Fruit fly (Drosophila melanogaster) whole organism, embryonic: ENCODE results near the gene CG13250.

ENCODE experiments used
- Antp ChIP-seq: fragments of 200-800 bp; sonication (Bioruptor generic); optimal IDR thresholded peaks from 3 replicates; lab custom pipeline; 2016; ENCODE audit warnings: missing biosample characterization, missing genetic modification characterization
- CG10209 ChIP-seq: fragments of 200-800 bp; sonication (Bioruptor generic); optimal IDR thresholded peaks from 3 replicates; lab custom pipeline; 2017; ENCODE audit warnings: missing biosample characterization, mild to moderate bottlenecking, missing genetic modification characterization, missing genetic modification reagents
- CG10979 ChIP-seq: fragments of 200-800 bp; sonication (Bioruptor generic); optimal IDR thresholded peaks from 2 replicates; lab custom pipeline; 2018; ENCODE audit warnings: missing biosample characterization, mild to moderate bottlenecking, missing genetic modification characterization, moderate library complexity
- CG11504 ChIP-seq: fragments of 200-800 bp; sonication (Bioruptor generic); optimal IDR thresholded peaks from 3 replicates; lab custom pipeline; 2019; ENCODE audit warnings: missing biosample characterization, mild to moderate bottlenecking, missing genetic modification characterization, moderate library complexity
- CG12219 ChIP-seq: fragments of 200-800 bp; sonication (Bioruptor generic); optimal IDR thresholded peaks from 3 replicates; lab custom pipeline; 2018; ENCODE audit warnings: missing biosample characterization, mild to moderate bottlenecking, missing genetic modification characterization
- CG1233 ChIP-seq: fragments of 200-800 bp; sonication (Bioruptor generic); optimal IDR thresholded peaks from 4 replicates; lab custom pipeline; 2018; ENCODE audit warnings: missing biosample characterization, mild to moderate bottlenecking, missing genetic modification characterization
- CG12744 ChIP-seq: fragments of 200-800 bp; sonication (Bioruptor generic); optimal IDR thresholded peaks from 2 replicates; lab custom pipeline; 2016; ENCODE audit warnings: missing biosample characterization, missing genetic modification characterization
- CG13624 ChIP-seq: fragments of 200-800 bp; sonication (Bioruptor generic); optimal IDR thresholded peaks from 2 replicates; lab custom pipeline; 2016; ENCODE audit warnings: missing biosample characterization, missing genetic modification characterization
- CG14441 ChIP-seq: fragments of 200-800 bp; sonication (Bioruptor generic); IDR thresholded peaks from 2 replicates; pipeline ENCODE4 v1.3.6; 2022; ENCODE audit warnings: missing biosample characterization, missing genetic modification characterization
- CG15696 ChIP-seq: fragments of 200-800 bp; sonication (Bioruptor generic); optimal IDR thresholded peaks from 2 replicates; lab custom pipeline; 2019; ENCODE audit warnings: missing biosample characterization, mild to moderate bottlenecking, missing genetic modification characterization, moderate library complexity
- CG17328 ChIP-seq: fragments of 200-800 bp; sonication (Bioruptor generic); IDR thresholded peaks from 2 replicates; pipeline ENCODE4 v1.3.6; 2022; ENCODE audit warnings: missing biosample characterization, missing genetic modification characterization
- CG18476 ChIP-seq: fragments of 200-800 bp; sonication (Bioruptor generic); optimal IDR thresholded peaks from 2 replicates; lab custom pipeline; 2016; ENCODE audit warnings: missing biosample characterization, mild to moderate bottlenecking, missing genetic modification characterization
- CG31224 ChIP-seq: fragments of 200-800 bp; sonication (Bioruptor generic); IDR thresholded peaks from 2 replicates; pipeline ENCODE4 v1.3.6; 2022; ENCODE audit warnings: missing biosample characterization, missing genetic modification characterization
- CG3281 ChIP-seq: fragments of 200-800 bp; sonication (Bioruptor generic); optimal IDR thresholded peaks from 3 replicates; lab custom pipeline; 2017; ENCODE audit warnings: missing biosample characterization, mild to moderate bottlenecking, missing genetic modification characterization
- CG34224 ChIP-seq: fragments of 200-800 bp; sonication (Bioruptor generic); IDR thresholded peaks from 3 replicates; pipeline ENCODE4 v1.3.6; 2022; ENCODE audit warnings: missing biosample characterization, missing genetic modification characterization; ENCODE audit not compliant: partially characterized antibody
- CG6683 ChIP-seq: fragments of 200-800 bp; sonication (Bioruptor generic); optimal IDR thresholded peaks from 2 replicates; lab custom pipeline; 2017; ENCODE audit warnings: missing biosample characterization, mild to moderate bottlenecking, missing genetic modification characterization, missing genetic modification reagents
- CG7987 ChIP-seq: fragments of 200-800 bp; sonication (Bioruptor generic); optimal IDR thresholded peaks from 2 replicates; lab custom pipeline; 2018; ENCODE audit warnings: missing biosample characterization, mild to moderate bottlenecking, missing genetic modification characterization, moderate library complexity
- CG8388 ChIP-seq: fragments of 200-800 bp; sonication (Bioruptor generic); optimal IDR thresholded peaks from 2 replicates; lab custom pipeline; 2019; ENCODE audit warnings: missing biosample characterization, mild to moderate bottlenecking, missing genetic modification characterization, moderate library complexity
- CG8944 ChIP-seq: fragments of 200-800 bp; sonication (Bioruptor generic); optimal IDR thresholded peaks from 3 replicates; lab custom pipeline; 2016; ENCODE audit warnings: missing biosample characterization, missing genetic modification characterization
- CG9215 ChIP-seq: fragments of 200-800 bp; sonication (Bioruptor generic); IDR thresholded peaks from 2 replicates; pipeline ENCODE4 v1.3.6; 2022; ENCODE audit warnings: missing biosample characterization, missing genetic modification characterization
- Dref ChIP-seq: fragments of 200-800 bp; sonication (Bioruptor generic); IDR thresholded peaks from 2 replicates; pipeline ENCODE4 v1.3.6; 2022; ENCODE audit warnings: missing biosample characterization, missing genetic modification characterization
- Gug ChIP-seq: fragments of 200-800 bp; sonication (Bioruptor generic); IDR thresholded peaks from 4 replicates; pipeline ENCODE4 v1.3.6; 2022; ENCODE audit warnings: missing biosample characterization, missing genetic modification characterization
- HmgZ ChIP-seq: fragments of 200-800 bp; sonication (Bioruptor generic); optimal IDR thresholded peaks from 2 replicates; lab custom pipeline; 2018; ENCODE audit warnings: missing biosample characterization, mild to moderate bottlenecking, missing genetic modification characterization
- Lpt ChIP-seq: fragments of >200 bp; optimal IDR thresholded peaks from 2 replicates; lab custom pipeline; 2018; ENCODE audit warnings: missing biosample characterization, missing genetic modification characterization
- Pdp1 ChIP-seq, 2 experiments: fragments of 200-800 bp; sonication (Bioruptor generic); optimal IDR thresholded peaks; 3 replicates each; lab custom pipeline; 2016; ENCODE audit warnings: missing biosample characterization in 2 of 2, missing genetic modification characterization in 2 of 2, mild to moderate bottlenecking in 1 of 2, moderate library complexity in 1 of 2
- Rfx ChIP-seq: fragments of 200-800 bp; sonication (Bioruptor generic); IDR thresholded peaks from 2 replicates; pipeline ENCODE4 v1.3.6; 2022; ENCODE audit warnings: missing biosample characterization, missing genetic modification characterization
- Sin3A ChIP-seq: fragments of >200 bp; optimal IDR thresholded peaks from 2 replicates; lab custom pipeline; 2018
- Sox100B ChIP-seq: fragments of 200-800 bp; sonication (Bioruptor generic); optimal IDR thresholded peaks from 3 replicates; lab custom pipeline; 2018; ENCODE audit warnings: missing biosample characterization, mild to moderate bottlenecking, missing genetic modification characterization
- Spps ChIP-seq: fragments of 200-800 bp; sonication (Bioruptor generic); optimal IDR thresholded peaks from 2 replicates; lab custom pipeline; 2018; ENCODE audit warnings: missing biosample characterization, mild to moderate bottlenecking, missing genetic modification characterization
- cad ChIP-seq: fragments of >200 bp; optimal IDR thresholded peaks from 2 replicates; lab custom pipeline; 2017; ENCODE audit warnings: missing biosample characterization, missing genetic modification characterization
- cg ChIP-seq: fragments of 200-800 bp; sonication (Bioruptor generic); optimal IDR thresholded peaks from 3 replicates; lab custom pipeline; 2019; ENCODE audit warnings: missing biosample characterization, mild to moderate bottlenecking, missing genetic modification characterization, moderate library complexity
- crp ChIP-seq, 2 experiments: fragments of 200-800 bp; sonication (Bioruptor generic); optimal IDR thresholded peaks; 2 replicates in 1 of 2; 3 replicates in 1 of 2; lab custom pipeline; 2017; ENCODE audit warnings: missing biosample characterization in 2 of 2, missing genetic modification characterization in 2 of 2, mild to moderate bottlenecking in 1 of 2, moderate library complexity in 1 of 2
- dmrt11E ChIP-seq: fragments of 200-800 bp; sonication (Bioruptor generic); optimal IDR thresholded peaks from 3 replicates; lab custom pipeline; 2018; ENCODE audit warnings: missing biosample characterization, mild to moderate bottlenecking, missing genetic modification characterization, moderate library complexity
- ftz-f1 ChIP-seq: fragments of 200-800 bp; sonication (Bioruptor generic); optimal IDR thresholded peaks from 2 replicates; lab custom pipeline; 2016; ENCODE audit warnings: missing biosample characterization, missing genetic modification characterization
- gce ChIP-seq: fragments of 200-800 bp; sonication (Bioruptor generic); IDR thresholded peaks from 3 replicates; pipeline ENCODE4 v1.3.6; 2022; ENCODE audit warnings: missing biosample characterization, missing genetic modification characterization
- gcm2 ChIP-seq: fragments of 200-800 bp; sonication (Bioruptor generic); optimal IDR thresholded peaks from 2 replicates; lab custom pipeline; 2016; ENCODE audit warnings: missing biosample characterization, missing genetic modification characterization
- gem ChIP-seq: fragments of 200-800 bp; sonication (Bioruptor generic); optimal IDR thresholded peaks from 2 replicates; lab custom pipeline; 2019; ENCODE audit warnings: missing biosample characterization, mild to moderate bottlenecking, missing genetic modification characterization, moderate library complexity
- kah ChIP-seq: fragments of 200-800 bp; sonication (Bioruptor generic); optimal IDR thresholded peaks from 2 replicates; lab custom pipeline; 2018; ENCODE audit warnings: missing biosample characterization, mild to moderate bottlenecking, missing genetic modification characterization
- luna ChIP-seq: fragments of 200-800 bp; sonication (Bioruptor generic); optimal IDR thresholded peaks from 2 replicates; lab custom pipeline; 2016; ENCODE audit warnings: missing biosample characterization, missing genetic modification characterization
- mld ChIP-seq: fragments of 200-800 bp; sonication (Bioruptor generic); IDR thresholded peaks from 3 replicates; pipeline ENCODE4 v1.3.6; 2022; ENCODE audit warnings: missing biosample characterization, missing genetic modification characterization; ENCODE audit not compliant: partially characterized antibody
- nau ChIP-seq: fragments of 200-800 bp; sonication (Bioruptor generic); optimal IDR thresholded peaks from 3 replicates; lab custom pipeline; 2017; ENCODE audit warnings: missing biosample characterization, mild to moderate bottlenecking, missing genetic modification characterization, missing genetic modification reagents
- nerfin-1 ChIP-seq: fragments of 200-800 bp; sonication (Bioruptor generic); optimal IDR thresholded peaks from 3 replicates; lab custom pipeline; 2019; ENCODE audit warnings: missing biosample characterization, mild to moderate bottlenecking, missing genetic modification characterization, moderate library complexity
- phol ChIP-seq: fragments of 200-800 bp; sonication (Bioruptor generic); optimal IDR thresholded peaks from 3 replicates; lab custom pipeline; 2018; ENCODE audit warnings: missing biosample characterization, mild to moderate bottlenecking, missing genetic modification characterization, moderate library complexity
- ro ChIP-seq: fragments of 200-800 bp; sonication (Bioruptor generic); IDR thresholded peaks from 2 replicates; pipeline ENCODE4 v1.3.6; 2022; ENCODE audit warnings: missing biosample characterization, missing genetic modification characterization
- scrt ChIP-seq: fragments of 200-800 bp; sonication (Bioruptor generic); optimal IDR thresholded peaks from 2 replicates; lab custom pipeline; 2018; ENCODE audit warnings: missing biosample characterization, mild to moderate bottlenecking, missing genetic modification characterization, moderate library complexity
- seq ChIP-seq: fragments of 200-800 bp; sonication (Bioruptor generic); IDR thresholded peaks from 2 replicates; pipeline ENCODE4 v1.3.6; 2022; ENCODE audit warnings: missing biosample characterization, missing genetic modification characterization
- slou ChIP-seq: fragments of 200-800 bp; sonication (Bioruptor generic); optimal IDR thresholded peaks from 3 replicates; lab custom pipeline; 2016; ENCODE audit warnings: missing biosample characterization, missing genetic modification characterization
- slp2 ChIP-seq: fragments of 200-800 bp; sonication (Bioruptor generic); optimal IDR thresholded peaks from 2 replicates; lab custom pipeline; 2016; ENCODE audit warnings: missing biosample characterization, missing genetic modification characterization
- sqz ChIP-seq: fragments of 200-800 bp; sonication (Bioruptor generic); optimal IDR thresholded peaks from 3 replicates; lab custom pipeline; 2018; ENCODE audit warnings: missing biosample characterization, mild to moderate bottlenecking, missing genetic modification characterization
- usp ChIP-seq: fragments of >200 bp; optimal IDR thresholded peaks from 2 replicates; lab custom pipeline; 2017; ENCODE audit warnings: missing biosample characterization, missing genetic modification characterization

CG13250 gene

DNA sequence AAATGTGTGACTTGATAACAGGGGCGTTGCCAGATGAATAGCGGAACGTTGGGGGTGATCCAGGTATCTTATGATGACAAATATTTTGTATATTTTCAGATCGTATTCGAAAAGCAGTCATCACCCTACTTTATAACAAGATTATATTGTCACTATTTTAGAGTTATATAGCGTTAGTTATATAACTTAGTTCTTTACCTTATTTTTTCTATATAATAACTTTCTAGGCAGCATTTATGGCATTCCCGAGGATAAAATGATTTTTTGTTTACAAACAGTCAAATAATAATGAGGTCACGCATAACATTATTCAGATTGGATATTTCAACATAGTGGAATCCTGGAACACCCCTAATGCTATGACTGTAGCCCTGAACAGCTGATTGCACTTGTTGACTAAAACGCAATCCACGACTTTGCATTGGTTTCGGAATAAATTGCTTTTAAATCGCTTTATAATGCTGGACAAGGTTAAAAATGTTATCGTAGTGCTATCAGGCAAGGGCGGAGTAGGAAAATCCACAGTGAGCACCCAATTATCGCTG lies 7.2 kb upstream of the CG13250 start, which contains the start of gene Nubp2:
Gene Nubp2, plus strand, starts transcription at position 381 of the 545 bp plus-strand sequence.
- peak; percentile 95 for TF ChIP-seq Rfx (GFP tag; lab: Robert Waterston, UW)
- TF ChIP-seq CG13624, result peak; percentile 92
- peak; percentile 93 for TF ChIP-seq CG8388
- peak; percentile 97 for TF ChIP-seq dmrt11E
- peak; percentile 91 for TF ChIP-seq CG12219
- peak; percentile 98 for TF ChIP-seq gem (tag; lab: Kevin White, UChicago)
- TF ChIP-seq usp (GFP tag; lab: Kevin White, UChicago), result no peak
- peak; percentile 94 for TF ChIP-seq slou (GFP tag; lab: Kevin White, UChicago)
- peak; percentile 94 for TF ChIP-seq nerfin-1 (tag; lab: Kevin White, UChicago)
- TF ChIP-seq CG11504 (tag; lab: Kevin White, UChicago), result peak; percentile 95
- peak; percentile 88 for TF ChIP-seq Gug (GFP tag; lab: Robert Waterston, UW)
- TF ChIP-seq CG14441, result peak; percentile 90
- TF ChIP-seq phol (tag; lab: Kevin White, UChicago), result peak; percentile 98
- no peak for TF ChIP-seq Lpt
- peak; percentile 89 for TF ChIP-seq kah
- peak; percentile 36 to 96 for TF ChIP-seq Pdp1 (GFP tag; optimal IDR thresholded peaks at IDR 0.05; lab: Kevin White, UChicago)
- TF ChIP-seq CG18476 (GFP tag; lab: Kevin White, UChicago), result peak; percentile 92
- TF ChIP-seq CG15696 (tag; lab: Kevin White, UChicago), result peak; percentile 98
- TF ChIP-seq ftz-f1 (GFP tag; lab: Kevin White, UChicago), result peak; percentile 57
- TF ChIP-seq gce (GFP tag; lab: Robert Waterston, UW), result peak; percentile 71; the same call in 2 of the 3 replicates
- peak; percentile 87 for TF ChIP-seq nau (GFP tag; lab: Kevin White, UChicago)
- TF ChIP-seq Antp (GFP tag; lab: Kevin White, UChicago), result peak; percentile 90
- peak; percentile 73 for TF ChIP-seq luna (GFP tag; lab: Kevin White, UChicago)
- TF ChIP-seq crp (GFP tag; optimal IDR thresholded peaks at IDR 0.05; lab: Kevin White, UChicago), result peak; percentile 92 to 96
- TF ChIP-seq Sin3A, result peak; percentile 83
- no peak for TF ChIP-seq cad
- peak; percentile 97 for TF ChIP-seq HmgZ (tag; lab: Kevin White, UChicago)
- peak; percentile 89 for TF ChIP-seq CG7987 (GFP tag; lab: Kevin White, UChicago)
- TF ChIP-seq CG34224, result no peak
- TF ChIP-seq CG1233 (GFP tag; lab: Kevin White, UChicago), result peak; percentile 94
- TF ChIP-seq scrt (GFP tag; lab: Kevin White, UChicago), result peak; percentile 96
- TF ChIP-seq Sox100B, result peak; percentile 94
- TF ChIP-seq CG31224, result peak; percentile 89
- peak; percentile 92 for TF ChIP-seq CG8944 (GFP tag; lab: Kevin White, UChicago)
- TF ChIP-seq CG10209 (GFP tag; lab: Kevin White, UChicago), result peak; percentile 96
- peak; percentile 90 for TF ChIP-seq sqz
- no peak for TF ChIP-seq Dref
- TF ChIP-seq CG12744 (GFP tag; lab: Kevin White, UChicago), result peak; percentile 88
- TF ChIP-seq gcm2 (GFP tag; lab: Kevin White, UChicago), result peak; percentile 86
- TF ChIP-seq CG6683, result peak; percentile 81
- no peak for TF ChIP-seq cg
- TF ChIP-seq mld (GFP tag; lab: Robert Waterston, UW), result no peak
- TF ChIP-seq ro (GFP tag; lab: Robert Waterston, UW), result peak; percentile 79
- peak; percentile 96 for TF ChIP-seq CG3281 (GFP tag; lab: Kevin White, UChicago)
- TF ChIP-seq CG9215 (GFP tag; lab: Robert Waterston, UW), result peak; percentile 94
- peak; percentile 92 for TF ChIP-seq Spps (tag; lab: Kevin White, UChicago)
- peak; percentile 93 for TF ChIP-seq slp2
- TF ChIP-seq seq (GFP tag; lab: Robert Waterston, UW), result peak; percentile 92
- peak; percentile 94 for TF ChIP-seq CG10979 (tag; lab: Kevin White, UChicago)
- TF ChIP-seq CG17328 (GFP tag; lab: Robert Waterston, UW), result peak; percentile 81
